Worm (Caenorhabditis elegans) whole organism, L4 larva: ENCODE measurements around the gene srab-21.

Experiments
- F44E2.7 ChIP-seq: fragments of 200-800 bp; sonication (Bioruptor generic); IDR thresholded peaks from 2 replicates; pipeline ENCODE4 v2.1.2; 2022; ENCODE audit warnings: missing genetic modification characterization, missing compliant biosample characterization
- R02D3.7 ChIP-seq: fragments of 150-350 bp; sonication (generic microtip); optimal IDR thresholded peaks from 3 replicates; lab custom pipeline; 2014; ENCODE audit warnings: missing biosample characterization, missing genetic modification characterization
- ceh-82 ChIP-seq: sonication (generic microtip); optimal IDR thresholded peaks from 2 replicates; lab custom pipeline; 2017; ENCODE audit warnings: missing biosample characterization, missing genetic modification characterization
- ces-1 ChIP-seq: fragments of 150-350 bp; sonication (generic microtip); optimal IDR thresholded peaks from 4 replicates; lab custom pipeline; 2014; ENCODE audit warnings: missing biosample characterization, missing genetic modification reagents, missing genetic modification characterization
- egl-27 ChIP-seq: sonication (generic microtip); optimal IDR thresholded peaks from 3 replicates; lab custom pipeline; 2017; ENCODE audit warnings: missing biosample characterization, missing genetic modification reagents, missing genetic modification characterization
- jun-1 ChIP-seq: fragments of 150-350 bp; optimal IDR thresholded peaks from 2 replicates; lab custom pipeline; 2014; ENCODE audit warnings: missing biosample characterization, missing genetic modification reagents, missing genetic modification characterization
- lin-38 ChIP-seq: fragments of 200-800 bp; sonication (Bioruptor generic); IDR thresholded peaks from 2 replicates; pipeline ENCODE4 v1.3.6; 2022; ENCODE audit warnings: missing genetic modification reagents, missing genetic modification characterization, missing compliant biosample characterization
- lin-39 ChIP-seq: fragments of 150-350 bp; optimal IDR thresholded peaks from 2 replicates; lab custom pipeline; 2014; ENCODE audit warnings: missing biosample characterization, missing genetic modification reagents, missing genetic modification characterization
- nhr-10 ChIP-seq: fragments of 150-350 bp; optimal IDR thresholded peaks from 2 replicates; lab custom pipeline; 2014; ENCODE audit warnings: missing biosample characterization, missing genetic modification characterization
- nhr-11 ChIP-seq: fragments of 150-350 bp; optimal IDR thresholded peaks from 2 replicates; lab custom pipeline; 2014; ENCODE audit warnings: missing biosample characterization, missing genetic modification characterization
- nhr-25 ChIP-seq: sonication (generic microtip); optimal IDR thresholded peaks from 2 replicates; lab custom pipeline; 2017; ENCODE audit warnings: missing genetic modification characterization, mild to moderate bottlenecking, missing compliant biosample characterization, antibody characterized with exemption, moderate library complexity, borderline replicate concordance; ENCODE audit not compliant: insufficient read depth
- nhr-48 ChIP-seq: sonication (generic microtip); optimal IDR thresholded peaks from 2 replicates; lab custom pipeline; 2016; ENCODE audit warnings: mild to moderate bottlenecking, missing genetic modification characterization, missing compliant biosample characterization
- zag-1 ChIP-seq: fragments of 150-350 bp; optimal IDR thresholded peaks from 2 replicates; lab custom pipeline; 2014; ENCODE audit warnings: missing biosample characterization, missing genetic modification characterization

DNA sequence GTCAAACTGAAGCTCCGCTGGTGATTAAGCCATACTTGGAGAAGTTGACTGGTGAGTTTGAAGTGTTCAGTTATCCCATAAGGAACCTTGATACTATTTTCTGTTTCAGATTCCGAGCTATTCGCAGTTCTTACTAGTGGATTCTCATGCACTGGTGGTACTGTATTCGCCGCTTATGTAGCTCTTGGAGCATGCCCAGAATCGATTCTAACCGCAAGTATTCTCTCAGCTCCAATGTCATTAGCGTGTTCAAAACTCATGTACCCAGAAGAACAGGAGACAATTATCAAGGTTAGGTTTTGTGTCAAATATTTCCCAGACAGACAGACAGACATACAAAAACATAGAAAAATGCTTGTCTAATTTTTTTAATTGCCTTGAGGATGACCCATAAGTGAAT lies 40.7 kb upstream of the srab-21 start:
- TF ChIP-seq nhr-25 (tag; lab: Kevin White, UChicago) (no peak), nhr-11 (tag; lab: Kevin White, UChicago) (no peak), lin-39 (no peak), F44E2.7 (no peak), ces-1 (GFP tag; lab: Kevin White, UChicago) (no peak), nhr-48 (tag; lab: Kevin White, UChicago) (no peak), zag-1 (tag; lab: Kevin White, UChicago) (no peak), R02D3.7 (tag; lab: Kevin White, UChicago) (no peak), ceh-82 (tag; lab: Kevin White, UChicago) (no peak), nhr-10 (no peak), lin-38 (GFP tag; lab: Robert Waterston, UW) (no peak), egl-27 (tag; lab: Kevin White, UChicago) (no peak), jun-1 (tag; lab: Kevin White, UChicago) (no peak)
